Worm (Caenorhabditis elegans) whole organism, midembryonic: Measurements from ENCODE around the gene F09G8.5.

Experiments
- T22C8.4 ChIP-seq: fragments of 200-800 bp; sonication (Bioruptor generic); IDR thresholded peaks from 2 replicates; pipeline ENCODE4 v1.3.6; 2022; ENCODE audit warnings: missing genetic modification characterization, missing compliant biosample characterization
- cog-1 ChIP-seq: sonication (generic microtip); optimal IDR thresholded peaks from 2 replicates; lab custom pipeline; 2016; ENCODE audit warnings: missing genetic modification characterization, missing compliant biosample characterization
- flt-1 ChIP-seq: fragments of 200-800 bp; sonication (Bioruptor generic); IDR thresholded peaks from 2 replicates; pipeline ENCODE4 v1.3.6; 2022; ENCODE audit warnings: missing genetic modification characterization, missing compliant biosample characterization

ce11 chrIII:8250007-8250683 is 4.6 kb upstream of the F09G8.5 start, which contains the start of gene knl-1:
- no peak for TF ChIP-seq T22C8.4 (GFP tag; lab: Robert Waterston, UW)
- no peak for TF ChIP-seq cog-1 (tag; lab: Kevin White, UChicago)
- TF ChIP-seq flt-1 (GFP tag; lab: Robert Waterston, UW), result 0 out of 2 replicates have a peak, but pooled peaks have one; percentile 33
